Fruit fly (Drosophila melanogaster) whole organism, embryonic: Measurements from ENCODE around the gene Cpr67Fa2.

Source experiments
- BEAF-32 ChIP-seq: fragments of 200-800 bp; sonication (Bioruptor generic); optimal IDR thresholded peaks from 3 replicates; lab custom pipeline; 2017; ENCODE audit warnings: missing biosample characterization, missing genetic modification characterization, mild to moderate bottlenecking, moderate library complexity, missing genetic modification reagents
- Blimp-1 ChIP-seq: fragments of 200-800 bp; sonication (Bioruptor generic); optimal IDR thresholded peaks from 3 replicates; lab custom pipeline; 2018; ENCODE audit warnings: missing biosample characterization, missing genetic modification characterization, mild to moderate bottlenecking, moderate library complexity, missing genetic modification reagents
- CG10366 ChIP-seq: fragments of 200-800 bp; sonication (Bioruptor generic); IDR thresholded peaks from 2 replicates; pipeline ENCODE4 v1.3.6; 2022; ENCODE audit warnings: missing biosample characterization, missing genetic modification characterization
- CG11560 ChIP-seq: fragments of 200-800 bp; sonication (Bioruptor generic); IDR thresholded peaks from 3 replicates; pipeline ENCODE4 v1.3.6; 2022; ENCODE audit warnings: missing biosample characterization, missing genetic modification characterization
- CG12299 ChIP-seq: fragments of 200-800 bp; sonication (Bioruptor generic); optimal IDR thresholded peaks from 2 replicates; lab custom pipeline; 2018; ENCODE audit warnings: missing biosample characterization, mild to moderate bottlenecking, missing genetic modification characterization
- CG13624 ChIP-seq: fragments of 200-800 bp; sonication (Bioruptor generic); optimal IDR thresholded peaks from 2 replicates; lab custom pipeline; 2016; ENCODE audit warnings: missing biosample characterization, missing genetic modification characterization
- CG14860 ChIP-seq: fragments of 200-800 bp; sonication (Bioruptor generic); IDR thresholded peaks from 3 replicates; pipeline ENCODE4 v1.3.6; 2022; ENCODE audit warnings: missing biosample characterization, missing genetic modification characterization; ENCODE audit not compliant: partially characterized antibody
- CG15269 ChIP-seq: fragments of 200-800 bp; sonication (Bioruptor generic); optimal IDR thresholded peaks from 2 replicates; lab custom pipeline; 2018; ENCODE audit warnings: missing biosample characterization, mild to moderate bottlenecking, missing genetic modification characterization, moderate library complexity
- CG16863 ChIP-seq: fragments of 200-800 bp; sonication (Bioruptor generic); optimal IDR thresholded peaks from 3 replicates; lab custom pipeline; 2016; ENCODE audit warnings: missing biosample characterization, missing genetic modification characterization
- CG17328 ChIP-seq: fragments of 200-800 bp; sonication (Bioruptor generic); IDR thresholded peaks from 2 replicates; pipeline ENCODE4 v1.3.6; 2022; ENCODE audit warnings: missing biosample characterization, missing genetic modification characterization
- CG17385 ChIP-seq: fragments of 200-800 bp; sonication (Bioruptor generic); optimal IDR thresholded peaks from 3 replicates; lab custom pipeline; 2018; ENCODE audit warnings: missing biosample characterization, mild to moderate bottlenecking, missing genetic modification characterization
- CG17802 ChIP-seq: fragments of 200-800 bp; sonication (Bioruptor generic); optimal IDR thresholded peaks from 2 replicates; lab custom pipeline; 2018; ENCODE audit warnings: missing biosample characterization, mild to moderate bottlenecking, missing genetic modification characterization, moderate library complexity
- CG2199 ChIP-seq: fragments of 200-800 bp; sonication (Bioruptor generic); IDR thresholded peaks from 3 replicates; pipeline ENCODE4 v1.3.6; 2022; ENCODE audit warnings: missing biosample characterization, missing genetic modification characterization
- CG3065 ChIP-seq: fragments of 200-800 bp; sonication (Bioruptor generic); optimal IDR thresholded peaks from 2 replicates; lab custom pipeline; 2016; ENCODE audit warnings: missing biosample characterization, missing genetic modification characterization
- CG33213 ChIP-seq: fragments of 200-800 bp; sonication (Bioruptor generic); optimal IDR thresholded peaks from 3 replicates; lab custom pipeline; 2016; ENCODE audit warnings: missing biosample characterization, missing genetic modification characterization
- CG3995 ChIP-seq: fragments of 200-800 bp; sonication (Bioruptor generic); optimal IDR thresholded peaks from 3 replicates; lab custom pipeline; 2016; ENCODE audit warnings: missing biosample characterization, missing genetic modification characterization
- CG43689 ChIP-seq: fragments of 200-800 bp; sonication (Bioruptor generic); IDR thresholded peaks from 2 replicates; pipeline ENCODE4 v1.3.6; 2022; ENCODE audit warnings: missing biosample characterization, missing genetic modification characterization
- CG6813 ChIP-seq: fragments of 200-800 bp; sonication (Bioruptor generic); optimal IDR thresholded peaks from 2 replicates; lab custom pipeline; 2017; ENCODE audit warnings: missing biosample characterization, missing genetic modification characterization, mild to moderate bottlenecking, moderate library complexity, missing genetic modification reagents
- CG8359 ChIP-seq: fragments of 200-800 bp; sonication (Bioruptor generic); optimal IDR thresholded peaks from 2 replicates; lab custom pipeline; 2017; ENCODE audit warnings: missing biosample characterization, mild to moderate bottlenecking, missing genetic modification characterization, borderline replicate concordance
- CG8478 ChIP-seq: fragments of >200 bp; optimal IDR thresholded peaks from 2 replicates; lab custom pipeline; 2018
- CG9797 ChIP-seq: fragments of 200-800 bp; sonication (Bioruptor generic); optimal IDR thresholded peaks from 3 replicates; lab custom pipeline; 2018; ENCODE audit warnings: missing biosample characterization, mild to moderate bottlenecking, missing genetic modification characterization
- E2f2 ChIP-seq: fragments of 200-800 bp; sonication (Bioruptor generic); IDR thresholded peaks from 2 replicates; pipeline ENCODE4 v1.3.6; 2022; ENCODE audit warnings: missing biosample characterization, missing genetic modification characterization
- Ets65A ChIP-seq: fragments of 200-800 bp; sonication (Bioruptor generic); peaks from one replicate; lab custom pipeline; 2016; ENCODE audit warnings: missing biosample characterization, missing genetic modification characterization
- Fer1 ChIP-seq: fragments of 200-800 bp; sonication (Bioruptor generic); optimal IDR thresholded peaks from 2 replicates; lab custom pipeline; 2017; ENCODE audit warnings: missing biosample characterization, mild to moderate bottlenecking, missing genetic modification characterization
- H2.0 ChIP-seq: fragments of 200-800 bp; sonication (Bioruptor generic); IDR thresholded peaks from 2 replicates; pipeline ENCODE4 v1.3.6; 2022; ENCODE audit warnings: missing biosample characterization, missing genetic modification characterization
- HLHmδ ChIP-seq: fragments of 200-800 bp; sonication (Bioruptor generic); optimal IDR thresholded peaks from 2 replicates; lab custom pipeline; 2018; ENCODE audit warnings: missing biosample characterization, mild to moderate bottlenecking, missing genetic modification characterization, moderate library complexity
- NfI ChIP-seq: fragments of 200-800 bp; sonication (Bioruptor generic); optimal IDR thresholded peaks from 3 replicates; lab custom pipeline; 2018; ENCODE audit warnings: missing biosample characterization, mild to moderate bottlenecking, missing genetic modification characterization, moderate library complexity
- Spps ChIP-seq: fragments of 200-800 bp; sonication (Bioruptor generic); optimal IDR thresholded peaks from 2 replicates; lab custom pipeline; 2018; ENCODE audit warnings: missing biosample characterization, mild to moderate bottlenecking, missing genetic modification characterization
- Stat92E ChIP-seq, 3 experiments: fragments of >200 bp in 2 of 3; fragments of 200-800 bp in 1 of 3; sonication (Bioruptor generic) in 1 of 3; optimal IDR thresholded peaks; 2 replicates each; lab custom pipeline; 2017 to 2019; ENCODE audit warnings: missing biosample characterization in 3 of 3, missing genetic modification characterization in 3 of 3, mild to moderate bottlenecking in 1 of 3, moderate library complexity in 1 of 3
- TFAM ChIP-seq: fragments of 200-800 bp; sonication (Bioruptor generic); optimal IDR thresholded peaks from 2 replicates; lab custom pipeline; 2017; ENCODE audit warnings: missing biosample characterization, missing genetic modification characterization, inconsistent platforms
- ab ChIP-seq: fragments of 200-800 bp; sonication (Bioruptor generic); optimal IDR thresholded peaks from 2 replicates; lab custom pipeline; 2016; ENCODE audit warnings: missing biosample characterization, missing genetic modification characterization
- al ChIP-seq: fragments of 200-800 bp; sonication (Bioruptor generic); IDR thresholded peaks from 2 replicates; pipeline ENCODE4 v1.3.6; 2022; ENCODE audit warnings: missing biosample characterization, missing genetic modification characterization
- bcd ChIP-seq: fragments of 200-800 bp; sonication (Bioruptor generic); optimal IDR thresholded peaks from 2 replicates; lab custom pipeline; 2017; ENCODE audit warnings: missing biosample characterization, mild to moderate bottlenecking, missing genetic modification characterization
- bsh ChIP-seq, 2 experiments: fragments of 200-800 bp; sonication (Bioruptor generic); optimal IDR thresholded peaks; 2 replicates each; lab custom pipeline; 2017 to 2018; ENCODE audit warnings: mild to moderate bottlenecking in 2 of 2, missing biosample characterization in 2 of 2, missing genetic modification characterization in 2 of 2, moderate library complexity in 1 of 2
- cas ChIP-seq: fragments of 200-800 bp; sonication (Bioruptor generic); IDR thresholded peaks from 2 replicates; pipeline ENCODE4 v1.3.6; 2022; ENCODE audit warnings: missing biosample characterization, missing genetic modification characterization
- ci ChIP-seq: fragments of 200-800 bp; sonication (Bioruptor generic); IDR thresholded peaks from 3 replicates; pipeline ENCODE4 v1.3.6; 2022; ENCODE audit warnings: missing biosample characterization, missing genetic modification characterization
- crol ChIP-seq: fragments of 200-800 bp; sonication (Bioruptor generic); IDR thresholded peaks from 2 replicates; pipeline ENCODE4 v1.3.6; 2022; ENCODE audit warnings: missing biosample characterization, missing genetic modification characterization
- esg ChIP-seq: fragments of 200-800 bp; sonication (Bioruptor generic); conservative IDR thresholded peaks from 2 replicates; pipeline ENCODE4 v1.3.6; 2022; ENCODE audit warnings: missing biosample characterization, missing genetic modification characterization
- fd3F ChIP-seq: fragments of 200-800 bp; sonication (Bioruptor generic); optimal IDR thresholded peaks from 2 replicates; lab custom pipeline; 2018; ENCODE audit warnings: missing biosample characterization, mild to moderate bottlenecking, missing genetic modification characterization, moderate library complexity
- fd64A ChIP-seq: fragments of 200-800 bp; sonication (Bioruptor generic); optimal IDR thresholded peaks from 3 replicates; lab custom pipeline; 2018; ENCODE audit warnings: missing biosample characterization, mild to moderate bottlenecking, missing genetic modification characterization
- hbn ChIP-seq: fragments of 200-800 bp; sonication (Bioruptor generic); IDR thresholded peaks from 2 replicates; pipeline ENCODE4 v1.3.6; 2022; ENCODE audit warnings: missing biosample characterization, missing genetic modification characterization; ENCODE audit not compliant: partially characterized antibody
- hkb ChIP-seq, 2 experiments: fragments of 200-800 bp in 1 of 2; fragments of >200 bp in 1 of 2; sonication (Bioruptor generic) in 1 of 2; IDR thresholded peaks in 1 of 2; optimal IDR thresholded peaks in 1 of 2; 2 replicates each; pipeline versions ENCODE4 v1.3.6 to Lab custom; 2017 to 2022; ENCODE audit warnings: missing biosample characterization in 1 of 2, missing genetic modification characterization in 1 of 2
- lmd ChIP-seq: fragments of 200-800 bp; sonication (Bioruptor generic); IDR thresholded peaks from 2 replicates; pipeline ENCODE4 v1.3.6; 2022; ENCODE audit warnings: missing biosample characterization, missing genetic modification characterization
- mld ChIP-seq: fragments of 200-800 bp; sonication (Bioruptor generic); IDR thresholded peaks from 3 replicates; pipeline ENCODE4 v1.3.6; 2022; ENCODE audit warnings: missing biosample characterization, missing genetic modification characterization; ENCODE audit not compliant: partially characterized antibody
- salm ChIP-seq: fragments of 200-800 bp; sonication (Bioruptor generic); optimal IDR thresholded peaks from 2 replicates; lab custom pipeline; 2018; ENCODE audit warnings: missing biosample characterization, mild to moderate bottlenecking, missing genetic modification characterization
- seq ChIP-seq: fragments of 200-800 bp; sonication (Bioruptor generic); IDR thresholded peaks from 2 replicates; pipeline ENCODE4 v1.3.6; 2022; ENCODE audit warnings: missing biosample characterization, missing genetic modification characterization
- stc ChIP-seq: fragments of 200-800 bp; sonication (Bioruptor generic); IDR thresholded peaks from 2 replicates; pipeline ENCODE4 v1.3.6; 2022; ENCODE audit warnings: missing biosample characterization, missing genetic modification characterization
- tgo ChIP-seq: fragments of 200-800 bp; sonication (Bioruptor generic); IDR thresholded peaks from 3 replicates; pipeline ENCODE4 v1.3.6; 2022; ENCODE audit warnings: missing biosample characterization, missing genetic modification characterization
- trh ChIP-seq: fragments of 200-800 bp; sonication (Bioruptor generic); optimal IDR thresholded peaks from 2 replicates; lab custom pipeline; 2016; ENCODE audit warnings: missing biosample characterization, missing genetic modification characterization
- vfl ChIP-seq: fragments of 200-800 bp; sonication (Bioruptor generic); optimal IDR thresholded peaks from 2 replicates; lab custom pipeline; 2016; ENCODE audit warnings: missing biosample characterization, missing genetic modification characterization

Cpr67Fa2 gene

DNA sequence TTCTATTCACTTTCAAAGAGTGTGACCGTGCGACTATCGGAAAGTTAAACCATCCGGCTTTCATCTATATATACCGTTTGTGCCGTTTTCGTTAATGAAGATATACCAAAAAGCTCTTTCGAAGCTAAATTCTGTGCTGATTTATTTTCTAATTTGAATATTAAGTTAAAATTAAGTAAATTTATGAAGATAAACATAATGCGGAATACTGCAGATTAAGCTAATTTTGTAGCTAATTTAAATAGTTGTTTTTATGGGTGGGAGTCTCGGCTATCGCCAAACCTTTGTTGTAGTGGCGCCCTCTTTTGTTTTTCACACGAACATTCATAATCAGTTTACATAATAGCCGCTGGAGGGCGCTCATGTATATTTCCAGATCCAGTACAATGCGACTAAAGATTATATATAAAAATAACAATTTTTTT, 7.6 kb downstream of the Cpr67Fa2 start, which contains the start of gene Aps (continued):
- no peak for TF ChIP-seq fd64A (GFP tag; lab: Kevin White, UChicago)
- TF ChIP-seq seq (GFP tag; lab: Robert Waterston, UW): no peak
- no peak for TF ChIP-seq hbn (GFP tag; lab: Robert Waterston, UW)
- TF ChIP-seq CG13624 (GFP tag; lab: Kevin White, UChicago): peak; percentile 23
- TF ChIP-seq CG2199 (GFP tag; lab: Robert Waterston, UW): peak; percentile 47; the same call in 1 of the 3 replicates
- peak; percentile 49 for TF ChIP-seq CG15269 (tag; lab: Kevin White, UChicago)
- TF ChIP-seq CG3995: no peak
- no peak for TF ChIP-seq CG3065 (GFP tag; lab: Kevin White, UChicago)
- no peak for TF ChIP-seq salm (tag; lab: Kevin White, UChicago)
- no peak for TF ChIP-seq TFAM (GFP tag; lab: Kevin White, UChicago)
- TF ChIP-seq Ets65A (GFP tag; lab: Kevin White, UChicago): peak; percentile 88
- no peak for TF ChIP-seq CG43689 (GFP tag; lab: Robert Waterston, UW)
- no peak for TF ChIP-seq mld (GFP tag; lab: Robert Waterston, UW)
- TF ChIP-seq CG17328 (GFP tag; lab: Robert Waterston, UW): peak; percentile 52
- TF ChIP-seq BEAF-32 (GFP tag; lab: Kevin White, UChicago): peak; percentile 55
- peak in 1 of 2 experiments; percentile 21 for TF ChIP-seq bsh (GFP tag; optimal IDR thresholded peaks at IDR 0.05; lab: Kevin White, UChicago)
- TF ChIP-seq vfl (GFP tag; lab: Kevin White, UChicago): no peak
- no peak for TF ChIP-seq HLHmδ (GFP tag; lab: Kevin White, UChicago)
- no peak for TF ChIP-seq CG6813 (GFP tag; lab: Kevin White, UChicago)
- TF ChIP-seq lmd: peak; percentile 66; the same call in 1 of the 2 replicates
- TF ChIP-seq CG8359: no peak
- TF ChIP-seq NfI: peak; percentile 66
- TF ChIP-seq E2f2 (GFP tag; lab: Robert Waterston, UW): peak; percentile 53; the same call in 1 of the 2 replicates
- TF ChIP-seq CG12299 (tag; lab: Kevin White, UChicago): no peak
- peak; percentile 87 for TF ChIP-seq CG9797 (GFP tag; lab: Kevin White, UChicago)
- peak; percentile 14 for TF ChIP-seq Blimp-1 (GFP tag; lab: Kevin White, UChicago)
- no peak for TF ChIP-seq CG14860 (GFP tag; lab: Robert Waterston, UW)
- TF ChIP-seq H2.0 (GFP tag; lab: Robert Waterston, UW): peak; percentile 29; the same call in 1 of the 2 replicates
- TF ChIP-seq CG16863 (GFP tag; lab: Kevin White, UChicago): no peak
- TF ChIP-seq fd3F: peak; percentile 12
- TF ChIP-seq CG11560 (tag; lab: Robert Waterston, UW): no peak
- TF ChIP-seq Stat92E (GFP tag; optimal IDR thresholded peaks at IDR 0.05; lab: Kevin White, UChicago): peak in 1 of 3 experiments; percentile 63
- no peak for TF ChIP-seq esg (GFP tag; lab: Robert Waterston, UW)
- TF ChIP-seq ci: peak; percentile 77
- no peak for TF ChIP-seq cas (GFP tag; lab: Robert Waterston, UW)
- no peak for TF ChIP-seq Spps (tag; lab: Kevin White, UChicago)
- TF ChIP-seq trh (GFP tag; lab: Kevin White, UChicago): no peak
- peak; percentile 2 for TF ChIP-seq CG17385 (GFP tag; lab: Kevin White, UChicago)
- peak; percentile 35 for TF ChIP-seq bcd (GFP tag; lab: Kevin White, UChicago)
- peak; percentile 5 for TF ChIP-seq CG17802 (tag; lab: Kevin White, UChicago)
- TF ChIP-seq ab: no peak
- 0 out of 2 replicates have a peak, but pooled peaks have one; percentile 28 for TF ChIP-seq al
- no peak for TF ChIP-seq hkb (optimal IDR thresholded peaks at IDR 0.05; lab: Kevin White, UChicago)
- peak; percentile 29; the same call in 1 of the 2 replicates for TF ChIP-seq hkb (GFP tag; IDR thresholded peaks at IDR 0.05; lab: Robert Waterston, UW)
- TF ChIP-seq CG10366: no peak
- TF ChIP-seq stc: no peak
- peak; percentile 6 for TF ChIP-seq CG33213
- TF ChIP-seq tgo (GFP tag; lab: Robert Waterston, UW): peak; percentile 52
- TF ChIP-seq Fer1 (GFP tag; lab: Kevin White, UChicago): no peak
- no peak for TF ChIP-seq CG8478 (lab: Kevin White, UChicago)
- no peak for TF ChIP-seq crol (GFP tag; lab: Robert Waterston, UW)
